Fruit fly (Drosophila melanogaster) whole organism, pupa: ENCODE results near the gene Rh7.

Experiments
- CG14655 ChIP-seq: fragments of 200-800 bp; sonication (Bioruptor generic); optimal IDR thresholded peaks from 3 replicates; lab custom pipeline; 2017; ENCODE audit warnings: mild to moderate bottlenecking, missing biosample characterization, missing genetic modification reagents, missing genetic modification characterization
- CG34367 ChIP-seq: fragments of 200-800 bp; sonication (Bioruptor generic); optimal IDR thresholded peaks from 2 replicates; lab custom pipeline; 2018; ENCODE audit warnings: missing biosample characterization, mild to moderate bottlenecking, missing genetic modification characterization
- CG8301 ChIP-seq: fragments of 200-800 bp; sonication (Bioruptor generic); optimal IDR thresholded peaks from 2 replicates; lab custom pipeline; 2018; ENCODE audit warnings: missing biosample characterization, mild to moderate bottlenecking, missing genetic modification characterization
- EcR ChIP-seq: fragments of 200-800 bp; sonication (Bioruptor generic); optimal IDR thresholded peaks from 3 replicates; lab custom pipeline; 2019; ENCODE audit warnings: missing biosample characterization, missing genetic modification characterization, mild to moderate bottlenecking, moderate library complexity, missing genetic modification reagents

- TF ChIP-seq EcR (GFP tag; lab: Kevin White, UChicago) (no peak), CG8301 (tag; lab: Kevin White, UChicago) (no peak), CG14655 (GFP tag; lab: Kevin White, UChicago) (no peak), CG34367 (tag; lab: Kevin White, UChicago) (no peak)
Observed at dm6 chr3L:12197491-12197890, 22.2 kb upstream of the Rh7 start, which contains the start of gene CG11529.
